Fruit fly (Drosophila melanogaster) whole organism, wandering third instar larva: Measurements from ENCODE around the gene CG13075.
A peak's percentile ranks its signal among the peaks of the same experiment; 100 is the strongest.

Source experiments
- Abd-B ChIP-seq: fragments of >200 bp; optimal IDR thresholded peaks from 2 replicates; lab custom pipeline; 2017; ENCODE audit warnings: missing biosample characterization, missing genetic modification characterization
- CG32264 ChIP-seq: fragments of 200-800 bp; sonication (Bioruptor generic); optimal IDR thresholded peaks from 2 replicates; lab custom pipeline; 2016; ENCODE audit warnings: missing biosample characterization, missing genetic modification characterization
- CG9705 ChIP-seq: fragments of 200-800 bp; sonication (Bioruptor generic); optimal IDR thresholded peaks from 2 replicates; lab custom pipeline; 2018; ENCODE audit warnings: missing biosample characterization, mild to moderate bottlenecking, missing genetic modification characterization
- CrebA ChIP-seq: fragments of 200-800 bp; sonication (Bioruptor generic); optimal IDR thresholded peaks from 2 replicates; lab custom pipeline; 2016; ENCODE audit warnings: missing biosample characterization, mild to moderate bottlenecking, missing genetic modification characterization, borderline replicate concordance
- Dfd ChIP-seq: fragments of >200 bp; optimal IDR thresholded peaks from 2 replicates; lab custom pipeline; 2017; ENCODE audit warnings: missing biosample characterization, missing genetic modification characterization
- Dif ChIP-seq: fragments of 200-275, 200-300 bp; sonication (Bioruptor generic); optimal IDR thresholded peaks from 2 replicates; lab custom pipeline; 2018; ENCODE audit warnings: missing biosample characterization, missing genetic modification characterization; ENCODE audit not compliant: partially characterized antibody
- GATAd ChIP-seq: sonication (Bioruptor generic); optimal IDR thresholded peaks from 2 replicates; lab custom pipeline; 2016; ENCODE audit warnings: missing biosample characterization, missing genetic modification characterization
- HLH106 ChIP-seq: fragments of 200-800 bp; optimal IDR thresholded peaks from 3 replicates; lab custom pipeline; 2019; ENCODE audit warnings: missing biosample characterization, mild to moderate bottlenecking, missing genetic modification characterization, moderate library complexity
- Hnf4 ChIP-seq: fragments of 200-800 bp; sonication (Bioruptor generic); optimal IDR thresholded peaks from 2 replicates; lab custom pipeline; 2016; ENCODE audit warnings: missing biosample characterization, mild to moderate bottlenecking, missing genetic modification characterization
- Hr78 ChIP-seq: fragments of >200 bp; optimal IDR thresholded peaks from 2 replicates; lab custom pipeline; 2017; ENCODE audit warnings: missing biosample characterization, missing genetic modification characterization
- Hr83 ChIP-seq: fragments of 200-300 bp; sonication (Bioruptor generic); optimal IDR thresholded peaks from 2 replicates; lab custom pipeline; 2016; ENCODE audit warnings: missing biosample characterization, mild to moderate bottlenecking, missing genetic modification characterization, moderate library complexity; ENCODE audit not compliant: poor library complexity, severe bottlenecking
- Jra ChIP-seq: sonication (Bioruptor generic); optimal IDR thresholded peaks from 2 replicates; lab custom pipeline; 2016; ENCODE audit warnings: missing biosample characterization, missing genetic modification characterization
- Mio ChIP-seq: sonication (Bioruptor generic); optimal IDR thresholded peaks from 2 replicates; lab custom pipeline; 2016; ENCODE audit warnings: missing biosample characterization, missing genetic modification characterization
- Myc ChIP-seq: fragments of >200 bp; optimal IDR thresholded peaks from 2 replicates; lab custom pipeline; 2017
- N ChIP-seq: fragments of >200 bp; optimal IDR thresholded peaks from 2 replicates; lab custom pipeline; 2018; ENCODE audit warnings: missing biosample characterization, missing external identifiers, missing genetic modification characterization
- OdsH ChIP-seq: fragments of 200-800 bp; sonication (Bioruptor generic); optimal IDR thresholded peaks from 2 replicates; lab custom pipeline; 2016; ENCODE audit warnings: missing biosample characterization, mild to moderate bottlenecking, missing genetic modification characterization
- Rel ChIP-seq, 2 experiments: fragments of 200-800 bp; sonication (Bioruptor generic) in 1 of 2; optimal IDR thresholded peaks; 2 replicates in 1 of 2; 3 replicates in 1 of 2; lab custom pipeline; 2016 to 2019; ENCODE audit warnings: mild to moderate bottlenecking in 2 of 2, missing biosample characterization in 2 of 2, missing genetic modification characterization in 2 of 2, moderate library complexity in 1 of 2
- Sp1 ChIP-seq: fragments of 200-800 bp; sonication (Bioruptor generic); optimal IDR thresholded peaks from 3 replicates; lab custom pipeline; 2019; ENCODE audit warnings: missing biosample characterization, mild to moderate bottlenecking, missing genetic modification characterization, moderate library complexity
- Vsx2 ChIP-seq: fragments of 200-300, 225-300 bp; sonication (Bioruptor generic); optimal IDR thresholded peaks from 2 replicates; lab custom pipeline; 2018; ENCODE audit warnings: missing biosample characterization, missing genetic modification characterization; ENCODE audit not compliant: partially characterized antibody
- br ChIP-seq: fragments of 200-800 bp; sonication (Bioruptor generic); optimal IDR thresholded peaks from 2 replicates; lab custom pipeline; 2016; ENCODE audit warnings: missing biosample characterization, missing genetic modification characterization
- brk ChIP-seq: fragments of 200-800 bp; sonication (Bioruptor generic); optimal IDR thresholded peaks from 2 replicates; lab custom pipeline; 2016; ENCODE audit warnings: missing biosample characterization, mild to moderate bottlenecking, missing genetic modification characterization
- dl ChIP-seq, 2 experiments: fragments of 175-275, 200-275 bp in 1 of 2; fragments of 200-275 bp in 1 of 2; sonication (Bioruptor generic); optimal IDR thresholded peaks; lab custom pipeline; 2018; ENCODE audit warnings: mild to moderate bottlenecking in 2 of 2, missing biosample characterization in 2 of 2, missing genetic modification characterization in 2 of 2, moderate library complexity in 2 of 2; ENCODE audit not compliant: partially characterized antibody in 2 of 2, insufficient read depth in 1 of 2
- dmrt93B ChIP-seq: fragments of 200-800 bp; sonication (Bioruptor generic); optimal IDR thresholded peaks from 2 replicates; lab custom pipeline; 2018; ENCODE audit warnings: missing biosample characterization, mild to moderate bottlenecking, missing genetic modification characterization
- dsf ChIP-seq: sonication (Bioruptor generic); optimal IDR thresholded peaks from 2 replicates; lab custom pipeline; 2016; ENCODE audit warnings: missing biosample characterization, missing genetic modification characterization, borderline replicate concordance
- ey ChIP-seq: fragments of 200-800 bp; sonication (Bioruptor generic); optimal IDR thresholded peaks from 2 replicates; lab custom pipeline; 2016; ENCODE audit warnings: missing biosample characterization, missing genetic modification characterization
- foxo ChIP-seq, 2 experiments: fragments of 200-800 bp; sonication (Bioruptor generic); optimal IDR thresholded peaks; 2 replicates in 1 of 2; 3 replicates in 1 of 2; lab custom pipeline; 2016 to 2017; ENCODE audit warnings: missing biosample characterization in 2 of 2, missing genetic modification characterization in 2 of 2
- fru ChIP-seq: fragments of 200-800 bp; sonication (Bioruptor generic); optimal IDR thresholded peaks from 3 replicates; lab custom pipeline; 2016; ENCODE audit warnings: missing biosample characterization, mild to moderate bottlenecking, missing genetic modification characterization
- h ChIP-seq: fragments of 200-800 bp; sonication (Bioruptor generic); optimal IDR thresholded peaks from 3 replicates; lab custom pipeline; 2016; ENCODE audit warnings: missing biosample characterization, mild to moderate bottlenecking, missing genetic modification characterization
- jim ChIP-seq: fragments of 175-275, 200-325 bp; sonication (Bioruptor generic); optimal IDR thresholded peaks from 2 replicates; lab custom pipeline; 2016; ENCODE audit warnings: missing biosample characterization, mild to moderate bottlenecking, missing genetic modification characterization
- lola ChIP-seq: fragments of >200 bp; optimal IDR thresholded peaks from 2 replicates; lab custom pipeline; 2017; ENCODE audit warnings: missing biosample characterization, missing genetic modification characterization
- pan ChIP-seq: fragments of >200 bp; optimal IDR thresholded peaks from 2 replicates; lab custom pipeline; 2017
- psq ChIP-seq: fragments of 200-800 bp; sonication (Bioruptor generic); optimal IDR thresholded peaks from 3 replicates; lab custom pipeline; 2017; ENCODE audit warnings: missing biosample characterization, mild to moderate bottlenecking, missing genetic modification characterization, moderate library complexity
- rgr ChIP-seq: fragments of 200-800 bp; sonication (Bioruptor generic); optimal IDR thresholded peaks from 3 replicates; lab custom pipeline; 2016; ENCODE audit warnings: missing biosample characterization, mild to moderate bottlenecking, missing genetic modification characterization
- sage ChIP-seq: fragments of 200-800 bp; sonication (Bioruptor generic); optimal IDR thresholded peaks from 2 replicates; lab custom pipeline; 2016; ENCODE audit warnings: missing biosample characterization, mild to moderate bottlenecking, missing genetic modification characterization
- sv ChIP-seq: fragments of 200-800 bp; sonication (Bioruptor generic); optimal IDR thresholded peaks from 3 replicates; lab custom pipeline; 2016; ENCODE audit warnings: missing biosample characterization, missing genetic modification characterization
- tai ChIP-seq: sonication (Bioruptor generic); optimal IDR thresholded peaks from 2 replicates; lab custom pipeline; 2016; ENCODE audit warnings: missing biosample characterization, missing genetic modification characterization
- usp ChIP-seq: fragments of >200 bp; optimal IDR thresholded peaks from 2 replicates; lab custom pipeline; 2017; ENCODE audit warnings: missing biosample characterization, missing genetic modification characterization
- woc ChIP-seq: sonication (Bioruptor generic); optimal IDR thresholded peaks from 2 replicates; lab custom pipeline; 2016; ENCODE audit warnings: missing biosample characterization, mild to moderate bottlenecking, missing genetic modification characterization

Gene CG13075

DNA sequence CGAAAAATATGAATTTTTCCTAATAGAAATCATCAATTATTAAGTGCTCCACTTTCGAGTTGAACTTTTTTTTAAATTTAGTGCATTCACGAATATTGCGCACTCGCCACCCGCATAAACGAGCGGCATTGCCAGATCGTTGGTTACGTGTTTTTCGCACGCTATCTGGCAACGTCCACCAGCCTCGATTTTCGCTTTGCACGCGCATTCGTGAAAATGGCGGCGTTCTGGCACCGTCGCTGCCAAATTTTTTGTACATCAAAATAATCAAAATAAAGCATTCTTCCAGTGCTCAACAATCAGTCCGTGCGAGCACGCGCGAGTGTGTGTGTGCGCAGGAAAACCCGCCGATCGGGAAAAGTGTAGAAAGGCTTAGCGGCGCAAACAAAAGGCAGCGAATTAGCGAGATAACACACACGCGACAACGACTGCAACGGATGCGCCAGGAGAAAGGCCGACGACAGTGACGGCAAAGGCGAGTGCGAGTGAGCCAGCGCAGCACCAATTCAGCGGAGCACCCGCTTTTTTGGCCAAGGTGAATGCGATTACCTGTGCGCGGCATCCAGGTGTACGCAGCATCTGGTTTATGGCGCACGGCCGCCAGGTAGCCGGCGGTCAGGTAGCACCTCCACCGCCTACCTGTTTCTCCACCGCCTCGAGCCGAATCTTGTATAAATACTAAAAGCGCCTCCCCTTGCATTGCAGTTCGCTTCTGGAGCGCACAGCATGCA lies 30.0 kb downstream of the CG13075 start:
- TF ChIP-seq sv (peak; percentile 88), br (GFP tag; lab: Kevin White, UChicago) (peak; percentile 90), psq (GFP tag; lab: Kevin White, UChicago) (peak; percentile 96), CG9705 (GFP tag; lab: Kevin White, UChicago) (peak; percentile 80), Abd-B (no peak), dmrt93B (no peak), Dfd (no peak), h (GFP tag; lab: Kevin White, UChicago) (peak; percentile 96), Vsx2 (GFP tag; lab: Kevin White, UChicago) (no peak), dl (GFP tag; optimal IDR thresholded peaks at IDR 0.05; lab: Kevin White, UChicago; ENCODE audit: insufficient read depth in 1 of 2, partially characterized antibody in 2 of 2) (no peak), brk (GFP tag; lab: Kevin White, UChicago) (no peak), Dif (no peak), jim (GFP tag; lab: Kevin White, UChicago) (no peak), dsf (GFP tag; lab: Kevin White, UChicago) (peak; percentile 84), HLH106 (tag; lab: Kevin White, UChicago) (peak; percentile 84), tai (GFP tag; lab: Kevin White, UChicago) (no peak), pan (no peak), Myc (lab: Kevin White, UChicago) (no peak), Hnf4 (GFP tag; lab: Kevin White, UChicago) (peak; percentile 86), ey (GFP tag; lab: Kevin White, UChicago) (peak; percentile 92), foxo (GFP tag; optimal IDR thresholded peaks at IDR 0.05; lab: Kevin White, UChicago) (peak; percentile 50 to 93), fru (peak; percentile 93), rgr (GFP tag; lab: Kevin White, UChicago) (peak; percentile 92), Hr78 (no peak), lola (GFP tag; lab: Kevin White, UChicago) (no peak), Sp1 (GFP tag; lab: Kevin White, UChicago) (peak; percentile 84), Rel (GFP tag; optimal IDR thresholded peaks at IDR 0.05; lab: Kevin White, UChicago) (no peak), Rel (tag; optimal IDR thresholded peaks at IDR 0.05; lab: Kevin White, UChicago) (peak; percentile 44), usp (GFP tag; lab: Kevin White, UChicago) (no peak), Hr83 (GFP tag; lab: Kevin White, UChicago) (peak; percentile 73), sage (GFP tag; lab: Kevin White, UChicago) (peak; percentile 74), CG32264 (GFP tag; lab: Kevin White, UChicago) (peak; percentile 77), N (GFP tag; lab: Kevin White, UChicago) (no peak), GATAd (peak; percentile 39), CrebA (GFP tag; lab: Kevin White, UChicago) (no peak), OdsH (GFP tag; lab: Kevin White, UChicago) (peak; percentile 92), woc (GFP tag; lab: Kevin White, UChicago) (peak; percentile 94), Mio (GFP tag; lab: Kevin White, UChicago) (peak; percentile 61), Jra (GFP tag; lab: Kevin White, UChicago) (peak; percentile 82)

DNA sequence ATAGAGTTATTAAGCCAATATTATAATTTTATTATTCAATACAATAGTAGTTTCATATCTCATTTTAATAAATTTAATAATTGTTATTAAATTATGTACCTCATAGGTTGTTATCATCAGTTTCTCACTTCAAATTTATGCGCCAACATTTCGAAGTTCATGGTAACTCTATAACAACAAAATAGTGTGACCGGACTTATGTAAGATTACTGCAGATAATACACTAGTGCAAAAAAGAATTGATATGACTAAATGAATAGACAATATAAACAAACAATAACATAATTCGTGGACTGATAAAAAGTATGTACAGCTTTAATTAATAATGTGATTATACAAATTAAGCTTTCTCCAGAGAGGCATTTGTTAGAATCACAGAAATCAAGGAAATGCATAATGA lies 38.0 kb downstream of the CG13075 start, which contains the start of gene Strump:
Gene Strump (plus strand): TSS at position 212 of the 400 bp plus-strand sequence.
- TF ChIP-seq Rel (GFP tag; optimal IDR thresholded peaks at IDR 0.05; lab: Kevin White, UChicago) (no peak), Rel (tag; optimal IDR thresholded peaks at IDR 0.05; lab: Kevin White, UChicago) (no peak), Hnf4 (GFP tag; lab: Kevin White, UChicago) (no peak), CG9705 (GFP tag; lab: Kevin White, UChicago) (no peak), sage (GFP tag; lab: Kevin White, UChicago) (no peak), Myc (lab: Kevin White, UChicago) (no peak), HLH106 (tag; lab: Kevin White, UChicago) (no peak), br (GFP tag; lab: Kevin White, UChicago) (no peak), Hr78 (no peak), brk (GFP tag; lab: Kevin White, UChicago) (no peak), ey (GFP tag; lab: Kevin White, UChicago) (no peak), N (GFP tag; lab: Kevin White, UChicago) (no peak), woc (GFP tag; lab: Kevin White, UChicago) (no peak), CrebA (GFP tag; lab: Kevin White, UChicago) (no peak)
